Worm (Caenorhabditis elegans): Measurements from ENCODE around the gene Y55D9A.2.
"Not testable (repeated sequence)": the region's sequence is repeated elsewhere in the genome, so short reads cannot be mapped to it uniquely, and the experiment has no call there.

Gene Y55D9A.2

DNA sequence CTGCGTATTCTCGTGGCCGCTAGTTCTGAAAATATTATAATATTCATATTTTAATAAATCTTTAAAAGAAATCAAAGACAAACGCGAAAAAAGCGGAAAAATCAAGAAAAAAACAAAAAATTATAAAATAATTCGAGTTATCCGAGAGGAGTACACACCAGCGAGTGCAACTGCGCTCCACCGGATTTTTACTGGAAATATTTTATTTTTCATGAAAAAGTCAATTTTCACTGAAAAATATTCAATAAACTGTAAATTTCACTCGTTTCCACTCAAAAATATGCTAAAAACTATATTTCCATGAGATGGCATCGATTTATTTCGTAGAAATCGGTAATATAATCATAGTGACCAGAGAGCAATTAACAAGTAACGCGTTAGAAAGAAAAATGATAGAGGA, at the start of gene Y55D9A.2:
TSS of gene Y55D9A.2 (minus strand) at position 31 of the 400 bp plus-strand sequence.
- TF ChIP-seq hmbx-1 (tag; optimal IDR thresholded peaks at IDR 0.05) = peak; percentile 36
- TF ChIP-seq hmg-4 (GFP tag; optimal IDR thresholded peaks at IDR 0.05) = no peak

DNA sequence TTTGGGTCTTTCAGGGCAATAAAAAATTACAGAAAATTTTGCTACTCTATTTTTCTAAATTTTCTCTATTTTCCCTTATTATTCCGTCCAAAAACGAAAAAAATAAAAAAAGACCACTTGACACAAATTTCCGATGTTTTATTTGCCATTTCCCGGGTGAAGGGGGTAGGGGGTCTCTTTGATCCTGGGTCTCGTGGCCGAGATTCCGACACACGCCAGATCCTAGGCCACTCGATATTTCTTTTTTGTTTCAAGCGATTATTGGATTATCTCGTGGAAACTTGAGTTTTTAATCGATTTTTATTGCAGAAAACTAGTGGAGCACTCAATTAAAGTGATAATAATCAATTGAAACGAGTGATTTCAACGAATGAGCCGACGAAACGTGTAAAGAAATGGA, 47.9 kb upstream of the Y55D9A.2 start, which contains the start of the genes wdfy-3 and C26H9A.4:
TSS of gene wdfy-3 (plus strand) at position 308 of the 400 bp plus-strand sequence.
TSS of gene C26H9A.4 (plus strand) at position 317 of the 400 bp plus-strand sequence.
- TF ChIP-seq hmg-4 (GFP tag; optimal IDR thresholded peaks at IDR 0.05) (no peak), pes-1 (GFP tag; IDR thresholded peaks at IDR 0.05) (peak; percentile 24; the same call in 1 of the 2 replicates), B0310.2 (tag; optimal IDR thresholded peaks at IDR 0.05) (no peak), ceh-36 (tag; optimal IDR thresholded peaks at IDR 0.05) (no peak), sea-1 (GFP tag; conservative IDR thresholded peaks at IDR 0.05) (no peak; the same call in 1 of the 2 replicates), ama-1 (optimal IDR thresholded peaks at IDR 0.05) (no peak), hmbx-1 (tag; optimal IDR thresholded peaks at IDR 0.05) (no peak), tra-4 (tag; optimal IDR thresholded peaks at IDR 0.05) (no peak)

- no peak for TF ChIP-seq pes-1 (GFP tag; IDR thresholded peaks at IDR 0.05)
- TF ChIP-seq hnd-1 (tag; optimal IDR thresholded peaks at IDR 0.05) = no peak
- no peak for TF ChIP-seq F13C5.2 (tag; optimal IDR thresholded peaks at IDR 0.05)
- TF ChIP-seq ceh-36 (tag; optimal IDR thresholded peaks at IDR 0.05) = no peak
- no peak for TF ChIP-seq hmg-4 (GFP tag; optimal IDR thresholded peaks at IDR 0.05)
- no peak for TF ChIP-seq ceh-13 (GFP tag; optimal IDR thresholded peaks at IDR 0.05)
- TF ChIP-seq ets-7 (tag; optimal IDR thresholded peaks at IDR 0.05) = no peak
- TF ChIP-seq tbx-37 (GFP tag; conservative IDR thresholded peaks at IDR 0.05) = no peak
- no peak for TF ChIP-seq ama-1 (optimal IDR thresholded peaks at IDR 0.05)
- TF ChIP-seq scrt-1 (GFP tag; IDR thresholded peaks at IDR 0.05) = no peak
- no peak for TF ChIP-seq tbx-11 (GFP tag; IDR thresholded peaks at IDR 0.05)
- TF ChIP-seq tra-4 (tag; optimal IDR thresholded peaks at IDR 0.05) = no peak
- TF ChIP-seq aly-1 (tag; optimal IDR thresholded peaks at IDR 0.05) = no peak
- no peak for TF ChIP-seq B0310.2 (tag; optimal IDR thresholded peaks at IDR 0.05)
- no peak for TF ChIP-seq sea-1 (GFP tag; conservative IDR thresholded peaks at IDR 0.05)
- no peak for TF ChIP-seq hmbx-1 (tag; optimal IDR thresholded peaks at IDR 0.05)
- no peak for TF ChIP-seq flt-1 (GFP tag; IDR thresholded peaks at IDR 0.05)
Observed at ce11 chrIV:12651570-12651969, 46.3 kb upstream of the Y55D9A.2 start.

ce11 chrIV:12650597-12650996, 45.4 kb upstream of the Y55D9A.2 start:
- no peak for TF ChIP-seq ama-1 (optimal IDR thresholded peaks at IDR 0.05)
- TF ChIP-seq tra-4 (tag; optimal IDR thresholded peaks at IDR 0.05) = no peak

DNA sequence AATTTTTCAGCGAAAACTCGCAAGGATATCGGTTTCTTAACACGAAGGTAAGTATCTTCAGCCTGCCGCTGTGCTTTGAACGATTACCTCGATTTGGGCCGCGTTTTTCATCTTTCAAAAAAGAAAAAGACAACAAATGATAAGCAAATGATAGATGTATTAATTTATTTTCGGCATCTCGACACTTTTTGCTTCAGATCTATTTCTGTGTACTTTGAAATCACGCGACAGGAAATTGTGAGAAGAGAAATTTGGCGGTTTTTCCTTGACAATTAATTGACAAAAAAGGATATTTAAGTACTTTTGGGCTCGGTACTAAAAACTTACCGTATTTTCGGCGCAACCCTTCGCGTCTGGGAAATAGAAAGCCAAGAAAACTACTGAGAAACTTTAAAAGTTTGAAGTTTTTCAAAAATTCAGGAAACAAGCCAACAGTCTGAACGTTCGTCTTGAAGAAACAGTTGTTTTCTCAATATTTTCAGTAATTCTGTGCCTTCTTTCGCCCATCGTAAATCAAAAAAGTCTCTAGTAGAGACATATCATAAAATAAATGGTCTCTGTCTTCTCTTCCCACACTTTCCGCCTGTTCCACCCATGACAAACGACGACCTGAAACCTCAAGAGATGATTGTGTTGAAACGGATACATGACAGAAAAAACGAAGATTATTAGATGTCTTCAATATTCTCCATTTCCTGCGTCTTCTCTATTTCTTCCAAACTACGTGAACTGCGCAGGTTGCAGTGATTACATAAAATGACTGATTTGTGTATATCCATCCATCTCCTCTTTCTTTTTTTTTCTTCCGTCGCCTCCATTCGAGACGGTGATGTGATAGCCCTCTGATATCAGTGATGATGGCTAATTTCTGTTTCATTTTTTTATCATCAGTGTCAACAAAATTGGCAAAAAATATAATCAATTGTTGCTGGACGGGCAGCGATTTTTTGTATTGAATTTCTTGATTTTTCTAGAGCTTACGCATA, 35.9 kb upstream of the Y55D9A.2 start:
- TF ChIP-seq flt-1 (GFP tag; IDR thresholded peaks at IDR 0.05) = no peak
- TF ChIP-seq hnd-1 (tag; optimal IDR thresholded peaks at IDR 0.05) = no peak
- no peak for TF ChIP-seq pes-1 (GFP tag; IDR thresholded peaks at IDR 0.05)
- TF ChIP-seq tbx-37 (GFP tag; conservative IDR thresholded peaks at IDR 0.05) = no peak
- no peak for TF ChIP-seq B0310.2 (tag; optimal IDR thresholded peaks at IDR 0.05)
- TF ChIP-seq ama-1 (optimal IDR thresholded peaks at IDR 0.05) = no peak
- TF ChIP-seq tbx-11 (GFP tag; IDR thresholded peaks at IDR 0.05) = no peak
- TF ChIP-seq ceh-36 (tag; optimal IDR thresholded peaks at IDR 0.05) = no peak
- TF ChIP-seq sea-1 (GFP tag; conservative IDR thresholded peaks at IDR 0.05) = no peak
- no peak for TF ChIP-seq ets-7 (tag; optimal IDR thresholded peaks at IDR 0.05)
- TF ChIP-seq hmbx-1 (tag; optimal IDR thresholded peaks at IDR 0.05) = no peak
- no peak for TF ChIP-seq tra-4 (tag; optimal IDR thresholded peaks at IDR 0.05)
- TF ChIP-seq scrt-1 (GFP tag; IDR thresholded peaks at IDR 0.05) = no peak
- TF ChIP-seq F13C5.2 (tag; optimal IDR thresholded peaks at IDR 0.05) = no peak
- no peak for TF ChIP-seq hmg-4 (GFP tag; optimal IDR thresholded peaks at IDR 0.05)
- TF ChIP-seq aly-1 (tag; optimal IDR thresholded peaks at IDR 0.05) = no peak
- TF ChIP-seq ceh-13 (GFP tag; optimal IDR thresholded peaks at IDR 0.05) = no peak

DNA sequence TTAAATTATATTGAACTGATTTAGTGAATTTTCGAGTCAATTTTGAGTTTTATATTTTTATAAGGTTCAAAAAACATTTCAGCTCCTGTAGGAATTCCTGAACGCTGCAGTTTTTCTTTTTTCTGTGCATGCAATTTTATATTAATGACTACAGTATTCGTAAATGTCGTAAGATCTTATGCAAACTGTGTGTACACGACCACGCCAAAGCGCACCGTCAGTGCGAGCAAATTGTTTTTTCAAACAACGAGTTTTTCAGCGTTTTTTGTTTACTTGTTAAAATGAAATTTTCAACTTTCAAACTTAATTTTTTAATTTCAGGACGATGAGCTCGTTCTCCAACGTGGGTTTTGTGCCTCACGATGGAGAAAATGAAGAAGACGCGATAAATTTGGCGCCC, 34.9 kb upstream of the Y55D9A.2 start, which contains the start of gene vha-7:
TSS of gene vha-7 (plus strand) at position 326 of the 400 bp plus-strand sequence.
- TF ChIP-seq tra-4 (tag; optimal IDR thresholded peaks at IDR 0.05) = no peak
- TF ChIP-seq tbx-37 (GFP tag; conservative IDR thresholded peaks at IDR 0.05) = no peak
- no peak for TF ChIP-seq ama-1 (optimal IDR thresholded peaks at IDR 0.05)
- TF ChIP-seq tbx-11 (GFP tag; IDR thresholded peaks at IDR 0.05) = no peak
- no peak for TF ChIP-seq ceh-13 (GFP tag; optimal IDR thresholded peaks at IDR 0.05)
- TF ChIP-seq aly-1 (tag; optimal IDR thresholded peaks at IDR 0.05) = no peak

- not testable (repeated sequence) for TF ChIP-seq tbx-11 (GFP tag; IDR thresholded peaks at IDR 0.05); hnd-1 (tag; optimal IDR thresholded peaks at IDR 0.05); scrt-1 (GFP tag; IDR thresholded peaks at IDR 0.05)
Observed at ce11 chrIV:12639311-12639710, 34.1 kb upstream of the Y55D9A.2 start, which contains the start of gene C26H9A.3. Gene C26H9A.3, minus strand, starts transcription at chrIV:12639411.

ce11 chrIV:12637340-12637739, 32.1 kb upstream of the Y55D9A.2 start:
- TF ChIP-seq hnd-1 (tag; optimal IDR thresholded peaks at IDR 0.05) (no peak), ets-7 (tag; optimal IDR thresholded peaks at IDR 0.05) (no peak), flt-1 (GFP tag; IDR thresholded peaks at IDR 0.05) (no peak), sea-1 (GFP tag; conservative IDR thresholded peaks at IDR 0.05) (no peak), tbx-11 (GFP tag; IDR thresholded peaks at IDR 0.05) (no peak), tbx-37 (GFP tag; conservative IDR thresholded peaks at IDR 0.05) (no peak), ama-1 (optimal IDR thresholded peaks at IDR 0.05) (no peak), B0310.2 (tag; optimal IDR thresholded peaks at IDR 0.05) (no peak), tra-4 (tag; optimal IDR thresholded peaks at IDR 0.05) (no peak)

Data from whole organism, early embryonic.